Worm (Caenorhabditis elegans): Measurements from ENCODE around the gene F53H8.3.

The F53H8.3 gene

DNA sequence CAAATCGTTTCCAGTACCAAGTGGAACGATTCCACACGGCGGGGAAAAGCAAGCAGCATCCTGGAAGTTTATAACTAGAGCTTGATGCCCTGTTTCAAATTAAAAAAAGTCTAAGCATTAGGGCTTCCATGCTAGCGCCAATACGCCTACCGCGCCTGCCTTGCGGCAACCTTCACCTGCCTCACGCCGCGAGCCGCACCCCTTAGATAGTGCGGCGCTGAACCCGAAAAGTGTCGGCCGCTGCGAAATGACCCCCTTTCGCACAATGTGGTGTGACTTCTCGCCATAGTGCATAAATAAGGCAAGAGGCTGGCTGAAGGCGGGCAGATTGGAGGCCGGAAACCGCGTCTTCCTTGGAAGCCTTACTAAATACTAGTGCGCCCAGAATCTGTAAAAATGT lies 48.1 kb downstream of the F53H8.3 start:
- TF ChIP-seq F26F4.8 (GFP tag; conservative IDR thresholded peaks at IDR 0.05), result no peak
- no peak for TF ChIP-seq duxl-1 (tag; optimal IDR thresholded peaks at IDR 0.05; ENCODE audit: poor library complexity)
- peak; percentile 12 for TF ChIP-seq nhr-102 (tag; optimal IDR thresholded peaks at IDR 0.05)
- peak; percentile 89 for TF ChIP-seq set-16 (GFP tag; IDR thresholded peaks at IDR 0.05)
- TF ChIP-seq lir-3 (tag; optimal IDR thresholded peaks at IDR 0.05), result no peak
- TF ChIP-seq unc-62 (GFP tag; optimal IDR thresholded peaks at IDR 0.05 in 1 of 2), result peak in 1 of 2 experiments; percentile 42
- TF ChIP-seq unc-62 (tag; optimal IDR thresholded peaks at IDR 0.05), result no peak
- TF ChIP-seq madf-9 (GFP tag; conservative IDR thresholded peaks at IDR 0.05), result 0 out of 2 replicates have a peak, but pooled peaks have one; percentile 6
- 0 out of 2 replicates have a peak, but pooled peaks have one; percentile 38 for TF ChIP-seq D1046.2 (GFP tag; IDR thresholded peaks at IDR 0.05)
- TF ChIP-seq unc-39 (tag; optimal IDR thresholded peaks at IDR 0.05), result no peak

DNA sequence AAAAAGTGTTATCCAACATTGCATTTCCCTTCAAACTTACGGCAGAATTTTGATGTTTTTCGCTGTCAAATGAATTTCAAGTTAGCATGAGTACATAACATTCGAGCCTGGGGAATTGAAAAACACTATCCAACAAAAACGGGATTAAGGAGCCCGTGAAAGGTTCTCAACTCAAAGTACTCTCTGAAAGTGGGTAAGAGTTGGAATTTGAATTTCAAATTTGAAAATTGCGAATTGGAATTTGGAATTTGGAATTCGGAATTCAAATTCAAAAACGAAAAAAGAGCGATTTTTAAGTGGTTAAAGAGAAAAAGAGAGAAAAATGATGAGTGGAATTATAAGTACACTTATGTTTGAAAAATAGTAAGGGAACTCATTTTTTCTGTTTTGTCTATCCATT lies 52.9 kb downstream of the F53H8.3 start, which contains the start of the genes C09E10.3 and dgk-1:
TSS of gene C09E10.3 (minus strand) at position 101 of the 400 bp plus-strand sequence.
TSS of gene dgk-1 (minus strand) at position 183 of the 400 bp plus-strand sequence.
- TF ChIP-seq set-16 (GFP tag; IDR thresholded peaks at IDR 0.05), result no peak
- TF ChIP-seq snpc-1.2 (GFP tag; IDR thresholded peaks at IDR 0.05), result no peak
- TF ChIP-seq nhr-237 (tag; optimal IDR thresholded peaks at IDR 0.05), result no peak
- TF ChIP-seq unc-130 (GFP tag; optimal IDR thresholded peaks at IDR 0.05), result no peak
- no peak for TF ChIP-seq dmd-8 (GFP tag; IDR thresholded peaks at IDR 0.05)
- TF ChIP-seq mdt-29 (GFP tag; IDR thresholded peaks at IDR 0.05), result no peak
- TF ChIP-seq tag-97 (GFP tag; IDR thresholded peaks at IDR 0.05), result no peak
- TF ChIP-seq F44E2.7 (GFP tag; IDR thresholded peaks at IDR 0.05), result no peak
- TF ChIP-seq nhr-111 (GFP tag; optimal IDR thresholded peaks at IDR 0.05), result no peak

All from whole organism, L4 larva.